Worm (Caenorhabditis elegans) whole organism, late embryonic: ENCODE measurements around the gene T13H10.2.

ENCODE experiments used
- ama-1 ChIP-seq: fragments of 150-350 bp; optimal IDR thresholded peaks from 2 replicates; lab custom pipeline; 2014
- dmd-4 ChIP-seq: sonication (generic microtip); optimal IDR thresholded peaks from 2 replicates; lab custom pipeline; 2016; ENCODE audit warnings: borderline replicate concordance, missing genetic modification characterization, missing compliant biosample characterization
- fkh-10 ChIP-seq: fragments of 150-350 bp; optimal IDR thresholded peaks from 2 replicates; lab custom pipeline; 2014; ENCODE audit warnings: missing biosample characterization, missing genetic modification reagents, missing genetic modification characterization
- npax-4 ChIP-seq: sonication (generic microtip); optimal IDR thresholded peaks from 2 replicates; lab custom pipeline; 2016; ENCODE audit warnings: missing genetic modification characterization, missing compliant biosample characterization
- ref-2 ChIP-seq: sonication (generic microtip); optimal IDR thresholded peaks from 2 replicates; lab custom pipeline; 2016; ENCODE audit warnings: missing genetic modification characterization, missing compliant biosample characterization

ce11 chrIV:9977602-9978172 is 13.6 kb downstream of the T13H10.2 start, which contains the start of gene dhp-2:
- TF ChIP-seq fkh-10 (no peak), ama-1 (lab: Kevin White, UChicago) (no peak), ref-2 (tag; lab: Kevin White, UChicago) (no peak), dmd-4 (no peak), npax-4 (no peak)
